Worm (Caenorhabditis elegans): ENCODE results near the gene C52E2.2.

ce11 chrII:1830182-1830682, 22.4 kb upstream of the C52E2.2 start, which contains the start of gene math-40:
- no peak for TF ChIP-seq nhr-12 (tag; optimal IDR thresholded peaks at IDR 0.05)
- TF ChIP-seq elt-3 (tag; optimal IDR thresholded peaks at IDR 0.05) = no peak
- TF ChIP-seq hlh-1 (tag; optimal IDR thresholded peaks at IDR 0.05) = no peak
- no peak for TF ChIP-seq mls-2 (tag; optimal IDR thresholded peaks at IDR 0.05)
- TF ChIP-seq unc-62 (GFP tag; optimal IDR thresholded peaks at IDR 0.05) = no peak
- no peak for TF ChIP-seq pha-4 (tag; optimal IDR thresholded peaks at IDR 0.05)
- no peak for TF ChIP-seq blmp-1 (tag; optimal IDR thresholded peaks at IDR 0.05)
- no peak for TF ChIP-seq unc-39 (tag; optimal IDR thresholded peaks at IDR 0.05)
- TF ChIP-seq snpc-4 (tag; optimal IDR thresholded peaks at IDR 0.05) = no peak
- TF ChIP-seq ces-1 (GFP tag; optimal IDR thresholded peaks at IDR 0.05) = no peak

All from whole organism, mixed stage, embryonic.